Worm (Caenorhabditis elegans) whole organism, mixed stage, embryonic: ENCODE data around the gene C50E3.6.

Experiments used
- hlh-1 ChIP-seq: fragments of 150-350 bp; optimal IDR thresholded peaks from 2 replicates; lab custom pipeline; 2014; ENCODE audit warnings: missing biosample characterization, missing genetic modification reagents, missing genetic modification characterization
- mab-5 ChIP-seq: fragments of 150-350 bp; optimal IDR thresholded peaks from 2 replicates; lab custom pipeline; 2014; ENCODE audit warnings: missing biosample characterization, missing genetic modification characterization
- nhr-12 ChIP-seq: fragments of 150-350 bp; optimal IDR thresholded peaks from 2 replicates; lab custom pipeline; 2014; ENCODE audit warnings: missing biosample characterization, missing genetic modification characterization
- nhr-237 ChIP-seq: fragments of 150-350 bp; optimal IDR thresholded peaks from 2 replicates; lab custom pipeline; 2014; ENCODE audit warnings: missing biosample characterization, missing genetic modification characterization
- pha-4 ChIP-seq: fragments of 150-350 bp; optimal IDR thresholded peaks from 2 replicates; lab custom pipeline; 2018; ENCODE audit warnings: missing biosample characterization, missing genetic modification reagents, missing genetic modification characterization
- unc-62 ChIP-seq: fragments of 150-350 bp; optimal IDR thresholded peaks from 2 replicates; lab custom pipeline; 2014; ENCODE audit warnings: missing biosample characterization, missing genetic modification reagents, missing genetic modification characterization

DNA sequence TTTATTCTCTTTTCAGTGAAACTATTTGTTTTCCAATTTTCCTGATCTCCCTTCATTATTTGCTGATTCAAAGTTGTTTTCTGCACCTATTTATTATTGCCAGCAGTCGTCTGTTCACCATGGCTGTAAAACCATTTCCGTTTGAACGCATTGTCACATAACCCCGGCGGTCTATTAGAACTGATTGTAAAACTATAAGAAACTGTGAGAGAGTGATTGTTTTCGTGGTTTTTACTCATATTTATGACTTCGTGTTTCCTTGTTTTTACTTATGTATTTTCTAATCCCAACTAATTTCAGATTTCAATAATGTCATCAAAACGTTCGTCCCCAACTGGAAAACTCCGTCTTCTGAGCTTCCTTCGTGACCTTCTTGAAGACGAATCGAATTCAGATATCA, 27.4 kb downstream of the C50E3.6 start, which contains the start of gene F19F10.1:
- no peak for TF ChIP-seq hlh-1
- TF ChIP-seq mab-5 (tag; lab: Kevin White, UChicago), result no peak
- TF ChIP-seq nhr-237, result no peak
- TF ChIP-seq nhr-12 (tag; lab: Kevin White, UChicago), result no peak
- no peak for TF ChIP-seq pha-4 (tag; lab: Kevin White, UChicago)
- TF ChIP-seq unc-62 (GFP tag; lab: Kevin White, UChicago), result no peak
